Fruit fly (Drosophila melanogaster) whole organism, embryonic: Measurements from ENCODE around the gene Eip75B.

Source experiments
- B-H2 ChIP-seq: fragments of 200-800 bp; sonication (Bioruptor generic); optimal IDR thresholded peaks from 2 replicates; lab custom pipeline; 2018; ENCODE audit warnings: missing biosample characterization, mild to moderate bottlenecking, missing genetic modification characterization
- CG11398 ChIP-seq: fragments of 200-800 bp; sonication (Bioruptor generic); optimal IDR thresholded peaks from 2 replicates; lab custom pipeline; 2016; ENCODE audit warnings: missing biosample characterization, missing genetic modification characterization
- CG11695 ChIP-seq: fragments of 200-800 bp; sonication (Bioruptor generic); IDR thresholded peaks from 3 replicates; pipeline ENCODE4 v1.3.6; 2022; ENCODE audit warnings: missing biosample characterization, missing genetic modification characterization
- CG11696 ChIP-seq: fragments of 200-800 bp; sonication (Bioruptor generic); IDR thresholded peaks from 2 replicates; pipeline ENCODE4 v1.3.6; 2022; ENCODE audit warnings: missing biosample characterization, missing genetic modification characterization
- CG12391 ChIP-seq: fragments of 200-800 bp; sonication (Bioruptor generic); optimal IDR thresholded peaks from 3 replicates; lab custom pipeline; 2018; ENCODE audit warnings: missing biosample characterization, mild to moderate bottlenecking, missing genetic modification characterization, moderate library complexity
- CG12769 ChIP-seq: fragments of 200-800 bp; sonication (Bioruptor generic); optimal IDR thresholded peaks from 2 replicates; lab custom pipeline; 2019; ENCODE audit warnings: missing biosample characterization, mild to moderate bottlenecking, missing genetic modification characterization, moderate library complexity
- CG13775 ChIP-seq: fragments of 200-800 bp; sonication (Bioruptor generic); optimal IDR thresholded peaks from 3 replicates; lab custom pipeline; 2017; ENCODE audit warnings: missing biosample characterization, mild to moderate bottlenecking, missing genetic modification characterization
- CG13894 ChIP-seq: fragments of 200-800 bp; sonication (Bioruptor generic); optimal IDR thresholded peaks from 3 replicates; lab custom pipeline; 2018; ENCODE audit warnings: missing biosample characterization, mild to moderate bottlenecking, missing genetic modification characterization, moderate library complexity
- CG14667 ChIP-seq: fragments of 200-800 bp; sonication (Bioruptor generic); IDR thresholded peaks from 2 replicates; pipeline ENCODE4 v1.3.6; 2022; ENCODE audit warnings: missing biosample characterization, missing genetic modification characterization
- CG1603 ChIP-seq: fragments of 200-800 bp; sonication (Bioruptor generic); optimal IDR thresholded peaks from 2 replicates; lab custom pipeline; 2019; ENCODE audit warnings: missing biosample characterization, mild to moderate bottlenecking, missing genetic modification characterization, moderate library complexity
- CG1792 ChIP-seq: fragments of 200-800 bp; sonication (Bioruptor generic); optimal IDR thresholded peaks from 2 replicates; lab custom pipeline; 2016; ENCODE audit warnings: missing biosample characterization, missing genetic modification characterization
- CG2120 ChIP-seq: fragments of 200-800 bp; sonication (Bioruptor generic); optimal IDR thresholded peaks from 3 replicates; lab custom pipeline; 2016; ENCODE audit warnings: missing biosample characterization, missing genetic modification characterization
- CG30431 ChIP-seq: fragments of 200-800 bp; sonication (Bioruptor generic); optimal IDR thresholded peaks from 2 replicates; lab custom pipeline; 2017; ENCODE audit warnings: missing biosample characterization, missing genetic modification characterization
- CG3838 ChIP-seq: fragments of 200-800 bp; sonication (Bioruptor generic); optimal IDR thresholded peaks from 3 replicates; lab custom pipeline; 2016; ENCODE audit warnings: missing biosample characterization, missing genetic modification characterization
- CG6175 ChIP-seq: fragments of 200-800 bp; sonication (Bioruptor generic); IDR thresholded peaks from 3 replicates; pipeline ENCODE4 v1.3.6; 2022; ENCODE audit warnings: missing biosample characterization, missing genetic modification characterization
- CG7357 ChIP-seq: fragments of 200-800 bp; sonication (Bioruptor generic); IDR thresholded peaks from 3 replicates; pipeline ENCODE4 v1.3.6; 2022; ENCODE audit warnings: missing biosample characterization, missing genetic modification characterization
- CG8290 ChIP-seq, 3 experiments: fragments of 200-800 bp; sonication (Bioruptor generic); optimal IDR thresholded peaks; 2 replicates each; lab custom pipeline; 2016 to 2019; ENCODE audit warnings: missing biosample characterization in 3 of 3, missing genetic modification characterization in 3 of 3, mild to moderate bottlenecking in 2 of 3, moderate library complexity in 1 of 3
- CG8359 ChIP-seq: fragments of 200-800 bp; sonication (Bioruptor generic); optimal IDR thresholded peaks from 2 replicates; lab custom pipeline; 2017; ENCODE audit warnings: missing biosample characterization, mild to moderate bottlenecking, missing genetic modification characterization, borderline replicate concordance
- CG8388 ChIP-seq: fragments of 200-800 bp; sonication (Bioruptor generic); optimal IDR thresholded peaks from 2 replicates; lab custom pipeline; 2019; ENCODE audit warnings: missing biosample characterization, mild to moderate bottlenecking, missing genetic modification characterization, moderate library complexity
- CG9609 ChIP-seq: fragments of 200-800 bp; sonication (Bioruptor generic); optimal IDR thresholded peaks from 3 replicates; lab custom pipeline; 2016; ENCODE audit warnings: missing biosample characterization, missing genetic modification characterization
- CG9932 ChIP-seq: fragments of 200-800 bp; sonication (Bioruptor generic); IDR thresholded peaks from 2 replicates; pipeline ENCODE4 v1.3.6; 2022; ENCODE audit warnings: missing biosample characterization, missing genetic modification characterization
- Dip3 ChIP-seq: fragments of 200-800 bp; sonication (Bioruptor generic); optimal IDR thresholded peaks from 3 replicates; lab custom pipeline; 2016; ENCODE audit warnings: missing biosample characterization, missing genetic modification characterization
- Ets97D ChIP-seq: fragments of 200-800 bp; sonication (Bioruptor generic); optimal IDR thresholded peaks from 3 replicates; lab custom pipeline; 2016; ENCODE audit warnings: missing biosample characterization, missing genetic modification characterization
- Fer3 ChIP-seq: fragments of 200-800 bp; sonication (Bioruptor generic); optimal IDR thresholded peaks from 2 replicates; lab custom pipeline; 2018; ENCODE audit warnings: missing biosample characterization, mild to moderate bottlenecking, missing genetic modification characterization, moderate library complexity
- Med ChIP-seq: fragments of 200-800 bp; sonication (Bioruptor generic); peaks from one replicate; lab custom pipeline; 2016; ENCODE audit warnings: missing biosample characterization, missing genetic modification characterization, mild to moderate bottlenecking, inconsistent platforms, moderate library complexity
- Neu2 ChIP-seq: fragments of 200-800 bp; sonication (Bioruptor generic); optimal IDR thresholded peaks from 3 replicates; lab custom pipeline; 2016; ENCODE audit warnings: missing biosample characterization, missing genetic modification characterization, borderline replicate concordance
- Ravus ChIP-seq: fragments of 200-800 bp; sonication (Bioruptor generic); IDR thresholded peaks from 2 replicates; pipeline ENCODE4 v1.3.6; 2022; ENCODE audit warnings: missing biosample characterization, missing genetic modification characterization
- Xbp1 ChIP-seq: fragments of 200-800 bp; sonication (Bioruptor generic); optimal IDR thresholded peaks from 3 replicates; lab custom pipeline; 2016; ENCODE audit warnings: missing biosample characterization, mild to moderate bottlenecking, missing genetic modification characterization
- abd-A ChIP-seq: fragments of 200-800 bp; sonication (Bioruptor generic); optimal IDR thresholded peaks from 3 replicates; lab custom pipeline; 2019; ENCODE audit warnings: missing biosample characterization, mild to moderate bottlenecking, missing genetic modification characterization, moderate library complexity
- aop ChIP-seq: fragments of 200-800 bp; sonication (Bioruptor generic); IDR thresholded peaks from 2 replicates; pipeline ENCODE4 v1.3.6; 2022; ENCODE audit warnings: missing biosample characterization, missing genetic modification characterization
- ash1 ChIP-seq: fragments of 200-800 bp; sonication (Bioruptor generic); optimal IDR thresholded peaks from 2 replicates; lab custom pipeline; 2018; ENCODE audit warnings: missing biosample characterization, mild to moderate bottlenecking, missing genetic modification characterization
- chm ChIP-seq: fragments of 200-800 bp; sonication (Bioruptor generic); IDR thresholded peaks from 2 replicates; pipeline ENCODE4 v1.3.6; 2022; ENCODE audit warnings: missing biosample characterization, missing genetic modification characterization
- cwo ChIP-seq: fragments of 200-800 bp; sonication (Bioruptor generic); optimal IDR thresholded peaks from 3 replicates; lab custom pipeline; 2017; ENCODE audit warnings: missing biosample characterization, missing genetic modification characterization, mild to moderate bottlenecking, moderate library complexity, missing genetic modification reagents
- dysf ChIP-seq: fragments of 200-800 bp; sonication (Bioruptor generic); IDR thresholded peaks from 3 replicates; pipeline ENCODE4 v1.3.6; 2022; ENCODE audit warnings: missing biosample characterization, missing genetic modification characterization
- eve ChIP-seq, 2 experiments: fragments of >200 bp; optimal IDR thresholded peaks; 2 replicates each; lab custom pipeline; 2017; ENCODE audit warnings: missing biosample characterization in 2 of 2, missing genetic modification characterization in 2 of 2
- exex ChIP-seq: fragments of 200-800 bp; sonication (Bioruptor generic); optimal IDR thresholded peaks from 4 replicates; lab custom pipeline; 2018; ENCODE audit warnings: missing biosample characterization, mild to moderate bottlenecking, missing genetic modification characterization, moderate library complexity
- gem ChIP-seq: fragments of 200-800 bp; sonication (Bioruptor generic); optimal IDR thresholded peaks from 2 replicates; lab custom pipeline; 2019; ENCODE audit warnings: missing biosample characterization, mild to moderate bottlenecking, missing genetic modification characterization, moderate library complexity
- ind ChIP-seq: fragments of 200-800 bp; sonication (Bioruptor generic); optimal IDR thresholded peaks from 3 replicates; lab custom pipeline; 2016; ENCODE audit warnings: missing biosample characterization, missing genetic modification characterization
- lbe ChIP-seq: fragments of 200-800 bp; sonication (Bioruptor generic); optimal IDR thresholded peaks from 2 replicates; lab custom pipeline; 2016; ENCODE audit warnings: missing biosample characterization, mild to moderate bottlenecking, missing genetic modification characterization
- pan ChIP-seq, 4 experiments: fragments of >200 bp in 3 of 4; fragments of 200-800 bp in 1 of 4; sonication (Bioruptor generic) in 1 of 4; optimal IDR thresholded peaks in 3 of 4; IDR thresholded peaks in 1 of 4; 2 replicates each; pipeline versions ENCODE4 v1.3.6 to Lab custom; 2017 to 2022; ENCODE audit warnings: missing biosample characterization in 2 of 4, missing genetic modification characterization in 2 of 4, mixed read lengths in 1 of 4
- row ChIP-seq: fragments of 200-800 bp; sonication (Bioruptor generic); IDR thresholded peaks from 3 replicates; pipeline ENCODE4 v1.3.6; 2022; ENCODE audit warnings: missing biosample characterization, missing genetic modification characterization
- slbo ChIP-seq: fragments of 200-800 bp; sonication (Bioruptor generic); IDR thresholded peaks from 2 replicates; pipeline ENCODE4 v1.3.6; 2022; ENCODE audit warnings: missing biosample characterization, missing genetic modification characterization

Gene Eip75B

dm6 chr3L:18018553-18018952 is 45.9 kb downstream of the Eip75B start (continued):
- TF ChIP-seq CG30431 (GFP tag; lab: Kevin White, UChicago) (no peak), CG11696 (GFP tag; lab: Robert Waterston, UW) (no peak), cwo (GFP tag; lab: Kevin White, UChicago) (peak; percentile 23), B-H2 (peak; percentile 25), Fer3 (peak; percentile 10), CG1792 (GFP tag; lab: Kevin White, UChicago) (no peak), Neu2 (GFP tag; lab: Kevin White, UChicago) (no peak), CG9609 (GFP tag; lab: Kevin White, UChicago) (no peak), abd-A (tag; lab: Kevin White, UChicago) (no peak), dysf (GFP tag; lab: Robert Waterston, UW) (0 out of 3 replicates have a peak, but pooled peaks have one; percentile 8), CG3838 (no peak), exex (no peak), lbe (GFP tag; lab: Kevin White, UChicago) (no peak), chm (GFP tag; lab: Robert Waterston, UW) (no peak), CG8290 (GFP tag; optimal IDR thresholded peaks at IDR 0.05; lab: Kevin White, UChicago) (no peak), CG8290 (tag; optimal IDR thresholded peaks at IDR 0.05; lab: Kevin White, UChicago) (peak in 1 of 2 experiments; percentile 3), ind (GFP tag; lab: Kevin White, UChicago) (no peak), Ravus (GFP tag; lab: Robert Waterston, UW) (no peak), pan (optimal IDR thresholded peaks at IDR 0.05; lab: Kevin White, UChicago) (no peak), pan (GFP tag; optimal IDR thresholded peaks at IDR 0.05 in 1 of 2, IDR thresholded peaks at IDR 0.05 in 1 of 2) (peak in 1 of 2 experiments; percentile 17), slbo (GFP tag; lab: Robert Waterston, UW) (peak; percentile 56), Med (GFP tag; lab: Kevin White, UChicago) (peak; percentile 26), Dip3 (GFP tag; lab: Kevin White, UChicago) (no peak), CG8388 (GFP tag; lab: Kevin White, UChicago) (no peak), CG9932 (peak; percentile 36; the same call in 1 of the 2 replicates), row (0 out of 3 replicates have a peak, but pooled peaks have one; percentile 17), CG13775 (GFP tag; lab: Kevin White, UChicago) (no peak), CG11695 (GFP tag; lab: Robert Waterston, UW) (no peak), ash1 (no peak), CG6175 (GFP tag; lab: Robert Waterston, UW) (0 out of 3 replicates have a peak, but pooled peaks have one; percentile 36), CG12391 (tag; lab: Kevin White, UChicago) (no peak), CG7357 (GFP tag; lab: Robert Waterston, UW) (no peak), CG8359 (GFP tag; lab: Kevin White, UChicago) (no peak), gem (tag; lab: Kevin White, UChicago) (no peak), CG1603 (tag; lab: Kevin White, UChicago) (no peak), CG2120 (GFP tag; lab: Kevin White, UChicago) (peak; percentile 39), eve (GFP tag; optimal IDR thresholded peaks at IDR 0.05; lab: Kevin White, UChicago) (no peak), Xbp1 (peak; percentile 13), CG13894 (tag; lab: Kevin White, UChicago) (peak; percentile 77), Ets97D (GFP tag; lab: Kevin White, UChicago) (no peak), CG14667 (GFP tag; lab: Robert Waterston, UW) (no peak), CG11398 (GFP tag; lab: Kevin White, UChicago) (no peak), CG12769 (tag; lab: Kevin White, UChicago) (peak; percentile 30), aop (GFP tag; lab: Robert Waterston, UW) (no peak)
